Worm (Caenorhabditis elegans) whole organism, late embryonic: Measurements from ENCODE around the gene zfp-1.

ENCODE experiments used
- C08G9.2 ChIP-seq: sonication (generic microtip); optimal IDR thresholded peaks from 2 replicates; lab custom pipeline; 2016; ENCODE audit warnings: mild to moderate bottlenecking, missing genetic modification characterization, moderate library complexity, missing compliant biosample characterization
- C38D4.7 ChIP-seq: fragments of 200-800 bp; sonication (Bioruptor generic); optimal IDR thresholded peaks from 2 replicates; lab custom pipeline; 2018; ENCODE audit warnings: mild to moderate bottlenecking, missing genetic modification characterization, moderate library complexity, missing compliant biosample characterization
- F13H6.1 ChIP-seq: sonication (generic microtip); optimal IDR thresholded peaks from 2 replicates; lab custom pipeline; 2016; ENCODE audit warnings: missing genetic modification characterization, missing compliant biosample characterization
- K09A11.1 ChIP-seq: sonication (generic microtip); optimal IDR thresholded peaks from 2 replicates; lab custom pipeline; 2017; ENCODE audit warnings: antibody characterized with exemption, mild to moderate bottlenecking, missing genetic modification characterization, missing compliant biosample characterization; ENCODE audit not compliant: insufficient read depth
- T23F11.4 ChIP-seq: fragments of 200-800 bp; sonication (Bioruptor generic); optimal IDR thresholded peaks from 2 replicates; lab custom pipeline; 2018; ENCODE audit warnings: mild to moderate bottlenecking, missing genetic modification characterization, missing compliant biosample characterization
- ceh-14 ChIP-seq: sonication (generic microtip); optimal IDR thresholded peaks from 2 replicates; lab custom pipeline; 2016; ENCODE audit warnings: missing genotype, missing genetic modification characterization, missing compliant biosample characterization
- ceh-18 ChIP-seq: sonication (generic microtip); optimal IDR thresholded peaks from 2 replicates; lab custom pipeline; 2016; ENCODE audit warnings: missing genetic modification characterization, missing compliant biosample characterization
- ceh-2 ChIP-seq: sonication (generic microtip); optimal IDR thresholded peaks from 2 replicates; lab custom pipeline; 2016; ENCODE audit warnings: missing genotype, missing genetic modification characterization, missing compliant biosample characterization
- ceh-22 ChIP-seq: sonication (generic microtip); optimal IDR thresholded peaks from 2 replicates; lab custom pipeline; 2017; ENCODE audit warnings: missing biosample characterization, missing genetic modification characterization
- ceh-24 ChIP-seq: sonication (generic microtip); optimal IDR thresholded peaks from 2 replicates; lab custom pipeline; 2016; ENCODE audit warnings: mild to moderate bottlenecking, missing genetic modification characterization, missing compliant biosample characterization
- ceh-30 ChIP-seq: fragments of 150-350 bp; optimal IDR thresholded peaks from 2 replicates; lab custom pipeline; 2014; ENCODE audit warnings: missing biosample characterization, missing genetic modification characterization
- ceh-31 ChIP-seq: sonication (generic microtip); optimal IDR thresholded peaks from 2 replicates; lab custom pipeline; 2016; ENCODE audit warnings: missing genetic modification characterization, missing compliant biosample characterization
- ceh-34 ChIP-seq: sonication (generic microtip); optimal IDR thresholded peaks from 2 replicates; lab custom pipeline; 2016; ENCODE audit warnings: mild to moderate bottlenecking, missing genetic modification characterization, missing compliant biosample characterization
- ceh-48 ChIP-seq: sonication (generic microtip); optimal IDR thresholded peaks from 2 replicates; lab custom pipeline; 2016; ENCODE audit warnings: missing genetic modification characterization, inconsistent platforms, missing compliant biosample characterization
- ceh-9 ChIP-seq: sonication (generic microtip); optimal IDR thresholded peaks from 2 replicates; lab custom pipeline; 2016; ENCODE audit warnings: mild to moderate bottlenecking, missing genetic modification characterization, inconsistent platforms, missing compliant biosample characterization
- che-1 ChIP-seq: sonication (generic microtip); optimal IDR thresholded peaks from 2 replicates; lab custom pipeline; 2016; ENCODE audit warnings: mild to moderate bottlenecking, missing genetic modification characterization, missing compliant biosample characterization
- dmd-4 ChIP-seq: sonication (generic microtip); optimal IDR thresholded peaks from 2 replicates; lab custom pipeline; 2016; ENCODE audit warnings: borderline replicate concordance, missing genetic modification characterization, missing compliant biosample characterization
- dve-1 ChIP-seq: sonication (generic microtip); optimal IDR thresholded peaks from 2 replicates; lab custom pipeline; 2017; ENCODE audit warnings: antibody characterized with exemption, mild to moderate bottlenecking, missing genetic modification characterization, missing compliant biosample characterization
- elt-2 ChIP-seq: sonication (generic microtip); optimal IDR thresholded peaks from 2 replicates; lab custom pipeline; 2016; ENCODE audit warnings: missing genetic modification reagents, missing genetic modification characterization, missing compliant biosample characterization
- elt-4 ChIP-seq: sonication (generic microtip); optimal IDR thresholded peaks from 2 replicates; lab custom pipeline; 2016; ENCODE audit warnings: missing genetic modification characterization, missing compliant biosample characterization
- ets-4 ChIP-seq: sonication (generic microtip); optimal IDR thresholded peaks from 2 replicates; lab custom pipeline; 2016; ENCODE audit warnings: missing genetic modification characterization, missing compliant biosample characterization
- fkh-10 ChIP-seq: fragments of 150-350 bp; optimal IDR thresholded peaks from 2 replicates; lab custom pipeline; 2014; ENCODE audit warnings: missing biosample characterization, missing genetic modification reagents, missing genetic modification characterization
- fkh-6 ChIP-seq: sonication (generic microtip); optimal IDR thresholded peaks from 2 replicates; lab custom pipeline; 2016; ENCODE audit warnings: missing genetic modification characterization, missing compliant biosample characterization
- gmeb-2 ChIP-seq: sonication (generic microtip); optimal IDR thresholded peaks from 2 replicates; lab custom pipeline; 2016; ENCODE audit warnings: missing genetic modification characterization, inconsistent platforms, missing compliant biosample characterization
- hlh-13 ChIP-seq: fragments of 200-800 bp; sonication (Bioruptor generic); optimal IDR thresholded peaks from 2 replicates; lab custom pipeline; 2018; ENCODE audit warnings: mild to moderate bottlenecking, missing genetic modification characterization, missing compliant biosample characterization
- hlh-30 ChIP-seq: sonication (generic microtip); optimal IDR thresholded peaks from 2 replicates; lab custom pipeline; 2017; ENCODE audit warnings: antibody characterized with exemption, missing genetic modification characterization, missing compliant biosample characterization; ENCODE audit not compliant: insufficient read depth
- hlh-6 ChIP-seq: sonication (generic microtip); optimal IDR thresholded peaks from 2 replicates; lab custom pipeline; 2016; ENCODE audit warnings: missing genotype, missing genetic modification characterization, missing compliant biosample characterization
- hlh-8 ChIP-seq: sonication (generic microtip); optimal IDR thresholded peaks from 2 replicates; lab custom pipeline; 2016; ENCODE audit warnings: missing genotype, missing genetic modification characterization, missing compliant biosample characterization
- lim-6 ChIP-seq: sonication (generic microtip); optimal IDR thresholded peaks from 2 replicates; lab custom pipeline; 2016; ENCODE audit warnings: missing genetic modification characterization, missing compliant biosample characterization
- lin-11 ChIP-seq: fragments of 200-800 bp; sonication (Bioruptor generic); optimal IDR thresholded peaks from 2 replicates; lab custom pipeline; 2018; ENCODE audit warnings: mild to moderate bottlenecking, missing genetic modification characterization, missing compliant biosample characterization
- madf-2 ChIP-seq: sonication (generic microtip); optimal IDR thresholded peaks from 2 replicates; lab custom pipeline; 2017; ENCODE audit warnings: missing genetic modification characterization, missing compliant biosample characterization
- mec-3 ChIP-seq: sonication (generic microtip); optimal IDR thresholded peaks from 2 replicates; lab custom pipeline; 2016; ENCODE audit warnings: borderline replicate concordance, missing genetic modification characterization, missing compliant biosample characterization
- nfya-1 ChIP-seq: sonication (generic microtip); optimal IDR thresholded peaks from 2 replicates; lab custom pipeline; 2017; ENCODE audit warnings: missing genetic modification characterization, mild to moderate bottlenecking, missing compliant biosample characterization, antibody characterized with exemption, moderate library complexity
- nhr-11 ChIP-seq: fragments of 150-350 bp; optimal IDR thresholded peaks from 2 replicates; lab custom pipeline; 2014; ENCODE audit warnings: missing biosample characterization, missing genetic modification characterization
- nhr-232 ChIP-seq: sonication (generic microtip); optimal IDR thresholded peaks from 2 replicates; lab custom pipeline; 2016; ENCODE audit warnings: missing genetic modification characterization, missing compliant biosample characterization
- pax-1 ChIP-seq: fragments of 150-350 bp; optimal IDR thresholded peaks from 2 replicates; lab custom pipeline; 2014; ENCODE audit warnings: missing biosample characterization, missing genetic modification characterization
- pha-4 ChIP-seq: fragments of 150-350 bp; optimal IDR thresholded peaks from 2 replicates; lab custom pipeline; 2018; ENCODE audit warnings: missing biosample characterization, missing genetic modification reagents, missing genetic modification characterization
- pros-1 ChIP-seq: fragments of 150-350 bp; optimal IDR thresholded peaks from 2 replicates; lab custom pipeline; 2014; ENCODE audit warnings: missing biosample characterization, missing genetic modification reagents, missing genetic modification characterization
- ref-2 ChIP-seq: sonication (generic microtip); optimal IDR thresholded peaks from 2 replicates; lab custom pipeline; 2016; ENCODE audit warnings: missing genetic modification characterization, missing compliant biosample characterization
- rnt-1 ChIP-seq: sonication (generic microtip); optimal IDR thresholded peaks from 2 replicates; lab custom pipeline; 2016; ENCODE audit warnings: missing genetic modification characterization, missing compliant biosample characterization
- sdc-2 ChIP-seq: sonication (generic microtip); optimal IDR thresholded peaks from 2 replicates; lab custom pipeline; 2016; ENCODE audit warnings: missing genotype, missing genetic modification characterization, missing compliant biosample characterization
- sox-2 ChIP-seq: fragments of 200-800 bp; sonication (Bioruptor generic); IDR thresholded peaks from 2 replicates; pipeline ENCODE4 v1.3.6; 2022; ENCODE audit warnings: missing genetic modification reagents, missing genetic modification characterization, missing compliant biosample characterization
- sox-4 ChIP-seq: sonication (generic microtip); optimal IDR thresholded peaks from 2 replicates; lab custom pipeline; 2017; ENCODE audit warnings: mild to moderate bottlenecking, missing genetic modification characterization, inconsistent platforms, missing compliant biosample characterization
- syd-9 ChIP-seq: sonication (generic microtip); optimal IDR thresholded peaks from 2 replicates; lab custom pipeline; 2016; ENCODE audit warnings: mild to moderate bottlenecking, missing genetic modification characterization, moderate library complexity, missing compliant biosample characterization
- tbx-2 ChIP-seq: sonication (generic microtip); optimal IDR thresholded peaks from 2 replicates; lab custom pipeline; 2016; ENCODE audit warnings: missing genetic modification characterization, missing compliant biosample characterization
- tbx-7 ChIP-seq: sonication (generic microtip); optimal IDR thresholded peaks from 2 replicates; lab custom pipeline; 2016; ENCODE audit warnings: missing genotype, missing genetic modification characterization, missing compliant biosample characterization
- ttx-3 ChIP-seq: sonication (generic microtip); optimal IDR thresholded peaks from 2 replicates; lab custom pipeline; 2016; ENCODE audit warnings: missing genetic modification reagents, missing genetic modification characterization, missing compliant biosample characterization
- unc-3 ChIP-seq, 2 experiments: fragments of 200-800 bp in 1 of 2; sonication (Bioruptor generic) in 1 of 2; sonication (generic microtip) in 1 of 2; conservative IDR thresholded peaks in 1 of 2; optimal IDR thresholded peaks in 1 of 2; 2 replicates each; pipeline versions ENCODE4 v1.3.6 to Lab custom; 2016 to 2022; ENCODE audit warnings: missing compliant biosample characterization in 2 of 2, missing genetic modification characterization in 2 of 2, missing genetic modification reagents in 1 of 2
- unc-42 ChIP-seq: sonication (generic microtip); optimal IDR thresholded peaks from 2 replicates; lab custom pipeline; 2016; ENCODE audit warnings: missing genotype, missing genetic modification characterization, missing compliant biosample characterization
- unc-55 ChIP-seq: sonication (generic microtip); optimal IDR thresholded peaks from 2 replicates; lab custom pipeline; 2017; ENCODE audit warnings: missing biosample characterization, missing genetic modification reagents, missing genetic modification characterization

The zfp-1 gene

ce11 chrIII:8795595-8796141, 4.3 kb downstream of the zfp-1 start:
- TF ChIP-seq C08G9.2 (tag; lab: Kevin White, UChicago) (peak; percentile 60), hlh-13 (GFP tag; lab: Kevin White, UChicago) (no peak), madf-2 (peak; percentile 9), dve-1 (peak; percentile 90), dmd-4 (tag; lab: Kevin White, UChicago) (peak; percentile 6), pax-1 (tag; lab: Kevin White, UChicago) (no peak), ceh-34 (peak; percentile 93), syd-9 (peak; percentile 73), pros-1 (tag; lab: Kevin White, UChicago) (peak; percentile 93), elt-4 (tag; lab: Kevin White, UChicago) (no peak), ets-4 (tag; lab: Kevin White, UChicago) (peak; percentile 25), fkh-6 (tag; lab: Kevin White, UChicago) (no peak), mec-3 (tag; lab: Kevin White, UChicago) (no peak), hlh-6 (tag; lab: Kevin White, UChicago) (peak; percentile 28), sox-4 (no peak), F13H6.1 (tag; lab: Kevin White, UChicago) (peak; percentile 83), hlh-30 (tag; lab: Kevin White, UChicago) (peak; percentile 80), ceh-9 (tag; lab: Kevin White, UChicago) (no peak), sdc-2 (tag; lab: Kevin White, UChicago) (peak; percentile 10), tbx-7 (tag; lab: Kevin White, UChicago) (peak; percentile 17), unc-42 (tag; lab: Kevin White, UChicago) (peak; percentile 69), unc-55 (GFP tag; lab: Kevin White, UChicago) (peak; percentile 91), gmeb-2 (no peak), tbx-2 (tag; lab: Kevin White, UChicago) (peak; percentile 95), unc-3 (GFP tag; conservative IDR thresholded peaks at IDR 0.05; lab: Robert Waterston, UW) (no peak), unc-3 (tag; optimal IDR thresholded peaks at IDR 0.05; lab: Kevin White, UChicago) (peak; percentile 17), C38D4.7 (no peak), ceh-30 (tag; lab: Kevin White, UChicago) (peak; percentile 60), nhr-11 (tag; lab: Kevin White, UChicago) (no peak), K09A11.1 (peak; percentile 33), rnt-1 (tag; lab: Kevin White, UChicago) (peak; percentile 89), ceh-22 (tag; lab: Kevin White, UChicago) (no peak), ttx-3 (tag; lab: Kevin White, UChicago) (no peak), che-1 (tag; lab: Kevin White, UChicago) (peak; percentile 10), ceh-31 (peak; percentile 92), sox-2 (peak; percentile 75), ceh-24 (tag; lab: Kevin White, UChicago) (no peak), ceh-18 (tag; lab: Kevin White, UChicago) (peak; percentile 90), T23F11.4 (GFP tag; lab: Kevin White, UChicago) (no peak), nhr-232 (tag; lab: Kevin White, UChicago) (no peak), lim-6 (peak; percentile 3), ref-2 (tag; lab: Kevin White, UChicago) (peak; percentile 87), ceh-2 (tag; lab: Kevin White, UChicago) (peak; percentile 54), ceh-14 (tag; lab: Kevin White, UChicago) (peak; percentile 75), ceh-48 (peak; percentile 67), fkh-10 (GFP tag; lab: Kevin White, UChicago) (no peak), elt-2 (peak; percentile 17), pha-4 (tag; lab: Kevin White, UChicago) (no peak), nfya-1 (tag; lab: Kevin White, UChicago) (peak; percentile 96), lin-11 (tag; lab: Kevin White, UChicago) (no peak), hlh-8 (tag; lab: Kevin White, UChicago) (peak; percentile 55)
